Fruit fly (Drosophila melanogaster) S2 (cell line): ENCODE data around the gene Ppt2.

ENCODE experiments used
- CG8478 ChIP-seq: fragments of >200 bp; optimal IDR thresholded peaks from 2 replicates; lab custom pipeline; 2018
- CTCF ChIP-seq, 2 experiments: fragments of >200 bp; optimal IDR thresholded peaks; 2 replicates each; lab custom pipeline; 2018

DNA sequence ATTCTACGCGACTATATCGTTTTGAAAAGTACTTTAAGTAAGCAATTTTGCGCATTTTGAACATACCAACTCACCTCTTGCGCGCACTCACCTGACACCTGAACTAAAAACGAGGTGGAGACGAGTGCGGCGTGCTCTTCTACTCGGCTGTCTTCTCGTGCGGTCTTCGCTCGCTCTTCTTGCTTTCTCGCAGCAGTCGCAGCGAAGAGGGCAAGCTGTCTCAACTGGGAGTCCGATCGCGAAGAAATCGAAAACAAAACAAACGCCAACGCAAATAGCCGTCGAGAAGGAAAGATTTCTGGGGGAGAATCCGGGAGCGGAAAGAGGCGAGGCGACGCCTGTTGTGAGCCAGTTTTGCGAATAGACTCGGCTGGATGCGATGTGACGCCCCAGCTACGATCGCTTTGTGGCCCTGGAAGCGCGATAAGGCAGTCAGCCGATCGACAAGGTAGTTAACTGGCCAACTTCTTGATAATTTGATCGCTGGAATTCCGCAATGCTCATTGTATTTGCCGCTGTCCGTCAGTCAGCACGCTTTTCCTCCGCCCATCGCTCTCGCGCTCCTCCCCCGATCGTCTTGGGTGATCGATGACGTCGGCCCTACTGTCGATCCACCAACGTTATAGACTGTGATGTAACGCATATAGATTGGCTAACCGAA is 8.3 kb upstream of the Ppt2 start:
- no peak for TF ChIP-seq CG8478 (lab: Kevin White, UChicago)
- TF ChIP-seq CTCF (optimal IDR thresholded peaks at IDR 0.05; lab: Kevin White, UChicago): no peak
